Worm (Caenorhabditis elegans): ENCODE data around the gene str-90.

DNA sequence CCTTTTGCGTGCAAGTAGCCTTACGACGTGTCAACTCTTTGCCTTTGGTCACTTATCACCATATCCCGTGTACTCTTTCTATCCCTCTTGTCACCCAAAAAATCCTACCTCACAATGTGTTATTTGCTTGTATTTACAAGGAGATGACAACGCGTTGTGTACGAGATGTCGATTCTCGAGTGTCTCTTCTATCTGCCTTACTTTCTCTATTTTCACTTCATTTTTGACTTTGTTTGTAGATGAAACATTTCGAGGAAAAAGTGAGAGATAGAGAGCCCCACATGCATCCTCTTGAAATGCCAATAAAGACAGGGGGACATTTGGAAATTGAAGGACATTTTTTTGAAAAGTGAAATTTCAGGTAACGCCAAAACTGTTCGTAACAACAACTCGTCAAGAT is 7.8 kb downstream of the str-90 start:
- TF ChIP-seq cog-1 (tag; optimal IDR thresholded peaks at IDR 0.05) (no peak), tab-1 (GFP tag; IDR thresholded peaks at IDR 0.05) (no peak), ztf-23 (GFP tag; IDR thresholded peaks at IDR 0.05) (no peak), med-1 (GFP tag; optimal IDR thresholded peaks at IDR 0.05; ENCODE audit: insufficient read depth) (no peak), T22C8.4 (GFP tag; IDR thresholded peaks at IDR 0.05) (no peak), ztf-29 (GFP tag; IDR thresholded peaks at IDR 0.05) (no peak), flt-1 (GFP tag; IDR thresholded peaks at IDR 0.05) (no peak), ref-1 (GFP tag; conservative IDR thresholded peaks at IDR 0.05) (no peak)
